Worm (Caenorhabditis elegans) whole organism, L2 larva: ENCODE results near the gene zig-2.

ENCODE experiments used
- ZK546.5 ChIP-seq: sonication (generic microtip); optimal IDR thresholded peaks from 2 replicates; lab custom pipeline; 2017; ENCODE audit warnings: missing biosample characterization, missing genetic modification characterization
- dmd-4 ChIP-seq: sonication (generic microtip); optimal IDR thresholded peaks from 2 replicates; lab custom pipeline; 2017; ENCODE audit warnings: missing biosample characterization, missing genetic modification characterization
- elt-1 ChIP-seq: fragments of 150-350 bp; optimal IDR thresholded peaks from 2 replicates; lab custom pipeline; 2014; ENCODE audit warnings: missing biosample characterization, missing genetic modification characterization
- fos-1 ChIP-seq: fragments of 150-350 bp; optimal IDR thresholded peaks from 2 replicates; lab custom pipeline; 2014; ENCODE audit warnings: missing biosample characterization, missing genetic modification characterization
- lin-11 ChIP-seq: fragments of 150-350 bp; sonication (generic microtip); optimal IDR thresholded peaks from 2 replicates; lab custom pipeline; 2014; ENCODE audit warnings: missing biosample characterization, missing genetic modification characterization, inconsistent platforms, mixed read lengths
- lsy-2 ChIP-seq, 2 experiments: fragments of 150-350 bp in 1 of 2; sonication (generic microtip) in 1 of 2; optimal IDR thresholded peaks; 2 replicates each; lab custom pipeline; 2014 to 2017; ENCODE audit warnings: missing biosample characterization in 2 of 2, missing genetic modification characterization in 2 of 2
- nhr-10 ChIP-seq: sonication (generic microtip); optimal IDR thresholded peaks from 2 replicates; lab custom pipeline; 2017; ENCODE audit warnings: missing biosample characterization, missing genetic modification characterization
- nhr-237 ChIP-seq: fragments of 150-350 bp; optimal IDR thresholded peaks from 2 replicates; lab custom pipeline; 2014; ENCODE audit warnings: missing biosample characterization, missing genetic modification characterization
- nhr-25 ChIP-seq: fragments of 150-350 bp; sonication (generic microtip); optimal IDR thresholded peaks from 3 replicates; lab custom pipeline; 2014; ENCODE audit warnings: missing biosample characterization, missing genetic modification characterization
- nhr-77 ChIP-seq: fragments of 150-350 bp; optimal IDR thresholded peaks from 2 replicates; lab custom pipeline; 2014; ENCODE audit warnings: missing biosample characterization, missing genetic modification characterization
- skn-1 ChIP-seq: sonication (generic microtip); optimal IDR thresholded peaks from 2 replicates; lab custom pipeline; 2017; ENCODE audit warnings: missing biosample characterization, missing genetic modification characterization
- sma-9 ChIP-seq, 2 experiments: fragments of 150-350 bp in 1 of 2; sonication (generic microtip) in 1 of 2; optimal IDR thresholded peaks; 2 replicates each; lab custom pipeline; 2014 to 2016; ENCODE audit warnings: missing genetic modification characterization in 2 of 2, mild to moderate bottlenecking in 1 of 2, missing biosample characterization in 1 of 2, missing compliant biosample characterization in 1 of 2, missing genetic modification reagents in 1 of 2, moderate library complexity in 1 of 2
- unc-62 ChIP-seq: fragments of 150-350 bp; optimal IDR thresholded peaks from 2 replicates; lab custom pipeline; 2014; ENCODE audit warnings: missing biosample characterization, missing genetic modification reagents, missing genetic modification characterization
- ztf-4 ChIP-seq: fragments of 150-350 bp; optimal IDR thresholded peaks from 2 replicates; lab custom pipeline; 2014; ENCODE audit warnings: missing biosample characterization, missing genetic modification characterization

ce11 chrX:12360444-12360843 lies 19.2 kb upstream of the zig-2 start, which contains the start of the genes nspc-15 and F19H6.6:
- TF ChIP-seq skn-1 (tag; lab: Kevin White, UChicago), result no peak
- no peak for TF ChIP-seq fos-1 (tag; lab: Kevin White, UChicago)
- TF ChIP-seq ztf-4, result no peak
- no peak for TF ChIP-seq nhr-25 (tag; lab: Kevin White, UChicago)
- TF ChIP-seq lsy-2 (tag; optimal IDR thresholded peaks at IDR 0.05; lab: Kevin White, UChicago), result no peak
- no peak for TF ChIP-seq sma-9 (GFP tag; optimal IDR thresholded peaks at IDR 0.05; lab: Kevin White, UChicago)
- TF ChIP-seq sma-9 (tag; optimal IDR thresholded peaks at IDR 0.05; lab: Kevin White, UChicago), result no peak
- no peak for TF ChIP-seq nhr-237 (tag; lab: Kevin White, UChicago)
- TF ChIP-seq nhr-77 (tag; lab: Kevin White, UChicago), result no peak
- no peak for TF ChIP-seq elt-1 (tag; lab: Kevin White, UChicago)
- TF ChIP-seq dmd-4, result no peak
- no peak for TF ChIP-seq nhr-10 (tag; lab: Kevin White, UChicago)
- no peak for TF ChIP-seq lin-11 (tag; lab: Kevin White, UChicago)
- TF ChIP-seq ZK546.5 (tag; lab: Kevin White, UChicago), result no peak
- no peak for TF ChIP-seq unc-62 (GFP tag; lab: Kevin White, UChicago)
